Worm (Caenorhabditis elegans) whole organism, young adult: Measurements from ENCODE around the gene E02H9.6.

ENCODE experiments used
- B0261.1 ChIP-seq: sonication (generic microtip); optimal IDR thresholded peaks from 2 replicates; lab custom pipeline; 2016; ENCODE audit warnings: mild to moderate bottlenecking, missing genetic modification characterization, moderate library complexity, missing compliant biosample characterization
- B0336.3 ChIP-seq: fragments of 200-800 bp; sonication (Bioruptor generic); IDR thresholded peaks from 2 replicates; pipeline ENCODE4 v1.3.6; 2022; ENCODE audit warnings: missing genetic modification characterization, missing compliant biosample characterization
- F37B4.10 ChIP-seq: fragments of 200-800 bp; sonication (Bioruptor generic); IDR thresholded peaks from 2 replicates; pipeline ENCODE4 v1.3.6; 2022; ENCODE audit warnings: missing genetic modification characterization, missing compliant biosample characterization
- F39B2.1 ChIP-seq: fragments of 200-800 bp; sonication (Bioruptor generic); IDR thresholded peaks from 2 replicates; pipeline ENCODE4 v1.3.6; 2022; ENCODE audit warnings: missing genetic modification reagents, missing genetic modification characterization, missing compliant biosample characterization
- F49E8.2 ChIP-seq: sonication (generic microtip); optimal IDR thresholded peaks from 3 replicates; lab custom pipeline; 2017; ENCODE audit warnings: missing genetic modification characterization, mild to moderate bottlenecking, missing compliant biosample characterization, antibody characterized with exemption, moderate library complexity; ENCODE audit not compliant: insufficient read depth
- F55B11.4 ChIP-seq: sonication (generic microtip); optimal IDR thresholded peaks from 2 replicates; lab custom pipeline; 2016; ENCODE audit warnings: missing compliant biosample characterization, missing genetic modification characterization, borderline replicate concordance; ENCODE audit not compliant: insufficient read depth
- F57C9.4 ChIP-seq: sonication (generic microtip); optimal IDR thresholded peaks from 2 replicates; lab custom pipeline; 2017; ENCODE audit warnings: mild to moderate bottlenecking, missing genetic modification characterization, missing compliant biosample characterization
- K12H6.12 ChIP-seq: fragments of 200-800 bp; sonication (Bioruptor generic); optimal IDR thresholded peaks from 2 replicates; lab custom pipeline; 2018; ENCODE audit warnings: mild to moderate bottlenecking, missing genetic modification characterization, missing compliant biosample characterization
- Y53F4B.3 ChIP-seq: fragments of 200-800 bp; sonication (Bioruptor generic); IDR thresholded peaks from 2 replicates; pipeline ENCODE4 v1.3.6; 2022; ENCODE audit warnings: missing genetic modification reagents, missing genetic modification characterization, missing compliant biosample characterization
- Y56A3A.18 ChIP-seq: fragments of 200-800 bp; sonication (Bioruptor generic); IDR thresholded peaks from 2 replicates; pipeline ENCODE4 v1.3.6; 2022; ENCODE audit warnings: missing genetic modification reagents, missing genetic modification characterization, missing compliant biosample characterization
- Y79H2A.3 ChIP-seq: fragments of 200-800 bp; sonication (Bioruptor generic); conservative IDR thresholded peaks from 2 replicates; pipeline ENCODE4 v1.3.6; 2022; ENCODE audit warnings: missing genetic modification reagents, missing genetic modification characterization, missing compliant biosample characterization
- ama-1 ChIP-seq, 3 experiments: fragments of 150-350 bp in 1 of 3; sonication (generic microtip) in 2 of 3; optimal IDR thresholded peaks; 2 replicates each; lab custom pipeline; 2014 to 2018; ENCODE audit warnings: missing biosample characterization in 2 of 3, missing genetic modification characterization in 2 of 3, missing genetic modification reagents in 2 of 3
- attf-5 ChIP-seq: fragments of 200-800 bp; sonication (Bioruptor generic); optimal IDR thresholded peaks from 2 replicates; lab custom pipeline; 2018; ENCODE audit warnings: mild to moderate bottlenecking, missing genetic modification characterization, missing compliant biosample characterization
- bed-1 ChIP-seq: fragments of 200-800 bp; sonication (Bioruptor generic); IDR thresholded peaks from 2 replicates; pipeline ENCODE4 v1.3.6; 2022; ENCODE audit warnings: missing genetic modification reagents, missing genetic modification characterization, missing compliant biosample characterization
- ceh-27 ChIP-seq: fragments of 200-800 bp; sonication (Bioruptor generic); optimal IDR thresholded peaks from 2 replicates; lab custom pipeline; 2018; ENCODE audit warnings: mild to moderate bottlenecking, missing genetic modification characterization, moderate library complexity, missing compliant biosample characterization
- ceh-40 ChIP-seq: fragments of 200-800 bp; sonication (Bioruptor generic); IDR thresholded peaks from 2 replicates; pipeline ENCODE4 v1.3.6; 2022; ENCODE audit warnings: missing genetic modification characterization, missing compliant biosample characterization
- ceh-58 ChIP-seq: fragments of 200-800 bp; sonication (Bioruptor generic); IDR thresholded peaks from 2 replicates; pipeline ENCODE4 v1.3.6; 2022; ENCODE audit warnings: missing genetic modification characterization, missing compliant biosample characterization
- dox-1 ChIP-seq: fragments of 200-800 bp; sonication (Bioruptor generic); IDR thresholded peaks from 2 replicates; pipeline ENCODE4 v1.3.6; 2022; ENCODE audit warnings: missing genetic modification reagents, missing genetic modification characterization, missing compliant biosample characterization
- efl-1 ChIP-seq: fragments of 150-350 bp; optimal IDR thresholded peaks from 2 replicates; lab custom pipeline; 2014; ENCODE audit warnings: missing biosample characterization, missing genetic modification reagents, missing genetic modification characterization
- let-526 ChIP-seq: fragments of 200-800 bp; sonication (Bioruptor generic); IDR thresholded peaks from 2 replicates; pipeline ENCODE4 v1.3.6; 2022; ENCODE audit warnings: missing genetic modification reagents, missing genetic modification characterization, missing compliant biosample characterization
- let-607 ChIP-seq, 2 experiments: fragments of 200-800 bp in 1 of 2; sonication (Bioruptor generic) in 1 of 2; sonication (generic microtip) in 1 of 2; optimal IDR thresholded peaks; 2 replicates each; lab custom pipeline; 2016 to 2018; ENCODE audit warnings: mild to moderate bottlenecking in 2 of 2, missing compliant biosample characterization in 2 of 2, missing genetic modification characterization in 2 of 2, moderate library complexity in 2 of 2, missing genotype in 1 of 2
- lin-35 ChIP-seq, 3 experiments: fragments of 150-350 bp in 2 of 3; sonication (generic microtip) in 1 of 3; optimal IDR thresholded peaks; 2 replicates each; lab custom pipeline; 2014 to 2018; ENCODE audit warnings: missing biosample characterization in 3 of 3, missing genetic modification characterization in 3 of 3, missing genetic modification reagents in 3 of 3
- lin-40 ChIP-seq: sonication (generic microtip); optimal IDR thresholded peaks from 2 replicates; lab custom pipeline; 2016; ENCODE audit warnings: missing genetic modification characterization, mild to moderate bottlenecking, missing compliant biosample characterization, missing genotype, missing genetic modification reagents
- lin-54 ChIP-seq: fragments of 200-800 bp; sonication (Bioruptor generic); optimal IDR thresholded peaks from 2 replicates; lab custom pipeline; 2018; ENCODE audit warnings: mild to moderate bottlenecking, missing genetic modification characterization, missing compliant biosample characterization
- lsl-1 ChIP-seq: fragments of 200-800 bp; sonication (Bioruptor generic); optimal IDR thresholded peaks from 2 replicates; lab custom pipeline; 2018; ENCODE audit warnings: mild to moderate bottlenecking, missing genetic modification characterization, moderate library complexity, missing compliant biosample characterization
- madf-10 ChIP-seq: sonication (generic microtip); optimal IDR thresholded peaks from 2 replicates; lab custom pipeline; 2016; ENCODE audit warnings: mild to moderate bottlenecking, missing genetic modification characterization, missing compliant biosample characterization
- madf-8 ChIP-seq: fragments of 200-800 bp; sonication (Bioruptor generic); conservative IDR thresholded peaks from 2 replicates; pipeline ENCODE4 v1.3.6; 2022; ENCODE audit warnings: missing genetic modification reagents, missing genetic modification characterization, missing compliant biosample characterization
- mxl-1 ChIP-seq: sonication (generic microtip); optimal IDR thresholded peaks from 2 replicates; lab custom pipeline; 2016; ENCODE audit warnings: missing genetic modification characterization, missing compliant biosample characterization
- nfya-1 ChIP-seq: sonication (generic microtip); optimal IDR thresholded peaks from 2 replicates; lab custom pipeline; 2017; ENCODE audit warnings: antibody characterized with exemption, missing compliant biosample characterization, missing genetic modification characterization, borderline replicate concordance; ENCODE audit not compliant: insufficient read depth
- nfyb-1 ChIP-seq: fragments of 200-800 bp; sonication (Bioruptor generic); IDR thresholded peaks from 2 replicates; pipeline ENCODE4 v1.3.6; 2022; ENCODE audit warnings: missing genetic modification reagents, missing genetic modification characterization, missing compliant biosample characterization
- pbrm-1 ChIP-seq: fragments of 200-800 bp; sonication (Bioruptor generic); IDR thresholded peaks from 2 replicates; pipeline ENCODE4 v1.3.6; 2022; ENCODE audit warnings: missing genetic modification reagents, missing genetic modification characterization, missing compliant biosample characterization
- rcor-1 ChIP-seq: fragments of 200-800 bp; sonication (Bioruptor generic); IDR thresholded peaks from 2 replicates; pipeline ENCODE4 v1.3.6; 2022; ENCODE audit warnings: missing genetic modification reagents, missing genetic modification characterization, missing compliant biosample characterization
- snpc-4 ChIP-seq, 5 experiments: fragments of 150-350 bp in 1 of 5; sonication (generic microtip) in 4 of 5; optimal IDR thresholded peaks; 2 replicates each; lab custom pipeline; 2014 to 2018; ENCODE audit warnings: missing genetic modification characterization in 5 of 5, missing biosample characterization in 3 of 5, antibody characterized with exemption in 2 of 5, mild to moderate bottlenecking in 2 of 5, missing compliant biosample characterization in 2 of 5, missing genotype in 2 of 5, moderate library complexity in 2 of 5, missing genetic modification reagents in 1 of 5
- sptf-2 ChIP-seq: fragments of 200-800 bp; sonication (Bioruptor generic); optimal IDR thresholded peaks from 2 replicates; lab custom pipeline; 2018; ENCODE audit warnings: mild to moderate bottlenecking, missing genetic modification characterization, missing compliant biosample characterization
- tbp1 ChIP-seq: fragments of 200-800 bp; sonication (Bioruptor generic); optimal IDR thresholded peaks from 2 replicates; lab custom pipeline; 2018; ENCODE audit warnings: mild to moderate bottlenecking, missing genetic modification characterization, missing compliant biosample characterization
- xnd-1 ChIP-seq: sonication (generic microtip); optimal IDR thresholded peaks from 2 replicates; lab custom pipeline; 2016; ENCODE audit warnings: missing genotype, missing genetic modification reagents, missing genetic modification characterization, missing compliant biosample characterization
- zim-3 ChIP-seq: sonication (generic microtip); optimal IDR thresholded peaks from 2 replicates; lab custom pipeline; 2017; ENCODE audit warnings: mild to moderate bottlenecking, missing genetic modification characterization, moderate library complexity, missing compliant biosample characterization
- ztf-25 ChIP-seq: fragments of 200-800 bp; sonication (Bioruptor generic); IDR thresholded peaks from 2 replicates; pipeline ENCODE4 v1.3.6; 2022; ENCODE audit warnings: missing genetic modification reagents, missing genetic modification characterization, missing compliant biosample characterization
- ztf-6 ChIP-seq: fragments of 200-800 bp; sonication (Bioruptor generic); IDR thresholded peaks from 2 replicates; pipeline ENCODE4 v1.3.6; 2022; ENCODE audit warnings: missing genetic modification reagents, missing genetic modification characterization, missing compliant biosample characterization

E02H9.6 gene

DNA sequence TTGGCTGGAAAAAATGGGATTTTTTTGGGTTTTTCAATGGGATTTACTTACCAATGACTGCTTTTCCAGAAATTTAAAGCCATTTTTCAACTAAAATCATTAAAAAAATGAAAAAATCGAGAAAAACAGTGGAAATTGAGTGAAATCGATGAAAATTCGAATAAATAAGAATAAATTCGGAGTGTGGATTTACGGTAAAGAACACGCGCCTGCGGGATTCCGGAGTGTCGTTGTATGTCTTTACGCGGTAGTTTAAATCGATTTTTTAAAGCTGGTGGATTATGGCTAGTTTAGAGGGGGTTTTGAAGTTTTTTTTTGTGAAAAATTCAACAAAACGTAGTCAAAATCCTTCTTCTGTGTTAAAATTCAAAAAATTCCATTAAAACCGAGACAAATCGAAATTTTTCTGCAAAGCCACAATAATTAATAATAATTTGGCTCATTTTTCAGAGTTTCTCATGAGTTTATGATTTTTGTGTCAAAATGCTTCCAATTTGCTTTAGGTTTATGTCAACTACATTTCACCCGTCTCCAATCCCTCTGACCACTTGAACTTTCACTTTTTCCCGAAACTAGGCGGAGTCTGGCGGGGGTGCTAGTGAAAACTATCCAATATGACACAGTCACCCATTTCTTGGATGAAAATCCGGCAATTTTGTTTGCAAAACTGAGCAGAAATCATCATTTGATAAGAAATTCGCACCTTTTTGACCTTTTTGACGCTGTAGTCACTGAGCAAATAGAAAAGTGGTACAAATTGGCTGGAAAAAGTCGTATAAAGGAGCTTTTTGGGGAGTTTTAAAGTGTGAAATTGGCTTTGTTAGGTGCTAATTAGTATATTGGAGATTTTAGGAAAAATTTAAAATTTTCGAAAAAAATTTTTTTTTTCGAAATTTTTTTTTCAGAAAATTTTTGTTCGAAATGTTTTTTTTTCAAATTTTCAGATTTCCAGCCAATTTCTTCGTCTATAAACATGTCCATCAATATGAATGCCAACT lies 34.5 kb upstream of the E02H9.6 start, which contains the start of the genes cic-1 and strm-1 (continued):
- TF ChIP-seq Y56A3A.18 (GFP tag; lab: Robert Waterston, UW) = no peak
- TF ChIP-seq let-607 (tag; optimal IDR thresholded peaks at IDR 0.05; lab: Kevin White, UChicago) = no peak
- TF ChIP-seq ztf-6 (GFP tag; lab: Robert Waterston, UW) = no peak
- no peak for TF ChIP-seq mxl-1 (tag; lab: Kevin White, UChicago)
- no peak for TF ChIP-seq madf-8 (GFP tag; lab: Robert Waterston, UW)
- no peak for TF ChIP-seq Y79H2A.3 (GFP tag; lab: Robert Waterston, UW)
- no peak for TF ChIP-seq zim-3 (tag; lab: Kevin White, UChicago)
- TF ChIP-seq bed-1 (GFP tag; lab: Robert Waterston, UW) = no peak
- peak; percentile 17 for TF ChIP-seq lsl-1 (GFP tag; lab: Kevin White, UChicago)
- no peak for TF ChIP-seq xnd-1 (tag; lab: Kevin White, UChicago)
- peak in 2 of 3 experiments; percentile 5 to 72 for TF ChIP-seq lin-35 (GFP tag; optimal IDR thresholded peaks at IDR 0.05; lab: Kevin White, UChicago)
- TF ChIP-seq F39B2.1 = no peak

DNA sequence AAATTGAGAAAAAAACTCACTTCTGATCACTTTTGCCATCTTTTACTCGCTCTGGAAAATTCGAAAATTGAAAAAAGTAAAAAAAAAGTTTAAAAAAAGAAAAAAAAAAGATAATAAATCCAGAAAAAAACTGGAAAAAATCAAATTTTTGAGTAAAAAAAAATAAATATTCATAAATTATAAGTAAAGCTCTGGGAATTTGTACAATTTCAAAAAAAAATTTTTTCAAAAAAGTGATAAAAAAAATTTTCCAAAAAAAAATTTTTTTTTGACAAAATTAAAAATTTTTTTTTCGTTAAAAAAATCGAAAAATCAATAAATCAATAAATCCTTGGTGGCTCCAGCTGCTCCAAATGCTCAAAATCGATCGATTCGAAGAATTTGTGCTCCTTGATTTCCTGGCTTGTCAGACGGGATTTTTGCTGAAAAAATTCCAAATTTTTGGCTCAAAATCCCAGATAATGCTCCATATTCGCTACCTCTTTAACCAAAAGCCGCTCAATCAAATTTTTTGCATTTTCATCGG lies 24.9 kb upstream of the E02H9.6 start, which contains the start of gene mrpl-30:
Gene mrpl-30 (minus strand): TSS at position 51 of the 526 bp plus-strand sequence.
- TF ChIP-seq lin-54 (GFP tag; lab: Kevin White, UChicago) = no peak
- no peak for TF ChIP-seq madf-10 (tag; lab: Kevin White, UChicago)
- TF ChIP-seq ceh-58 (GFP tag; lab: Robert Waterston, UW) = no peak
- no peak for TF ChIP-seq ztf-25
- no peak for TF ChIP-seq attf-5 (GFP tag; lab: Kevin White, UChicago)
- TF ChIP-seq let-526 (GFP tag; lab: Robert Waterston, UW) = no peak
- TF ChIP-seq rcor-1 (GFP tag; lab: Robert Waterston, UW) = no peak
- no peak for TF ChIP-seq dox-1 (GFP tag; lab: Robert Waterston, UW)
- no peak for TF ChIP-seq ama-1 (optimal IDR thresholded peaks at IDR 0.05; lab: Kevin White, UChicago)
- no peak for TF ChIP-seq ama-1 (GFP tag; optimal IDR thresholded peaks at IDR 0.05; lab: Kevin White, UChicago)
- no peak for TF ChIP-seq nfyb-1

DNA sequence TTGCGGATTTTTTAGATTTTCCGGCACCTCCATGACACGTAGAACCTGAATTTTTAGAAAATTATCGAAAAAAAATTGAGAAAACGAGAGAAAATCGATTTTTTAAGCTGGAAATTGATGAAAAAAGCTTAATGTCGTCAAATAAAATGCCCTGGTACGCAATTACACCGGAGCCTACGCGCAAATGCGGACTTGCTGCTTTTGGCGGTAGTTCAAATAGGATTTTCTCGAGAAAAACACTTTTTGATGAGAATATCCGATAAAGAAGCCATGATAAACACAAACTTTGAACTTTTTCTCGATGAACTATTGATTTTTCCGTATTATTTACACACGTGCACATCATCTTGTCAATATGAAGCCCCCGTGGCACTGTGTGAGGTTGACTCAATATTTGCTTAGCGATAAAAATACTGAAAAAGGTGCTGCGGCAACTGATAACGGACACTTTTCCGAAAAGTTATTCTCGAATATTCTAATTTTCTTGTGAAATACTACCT lies 17.7 kb upstream of the E02H9.6 start, which contains the start of the genes W04B5.5 and W04B5.3:
Gene W04B5.5 (minus strand): TSS at position 51 of the 500 bp plus-strand sequence.
Gene W04B5.3 (plus strand): TSS at position 356 of the 500 bp plus-strand sequence.
- no peak for TF ChIP-seq ceh-40 (GFP tag; lab: Robert Waterston, UW)
- no peak for TF ChIP-seq Y53F4B.3
- no peak for TF ChIP-seq ama-1 (optimal IDR thresholded peaks at IDR 0.05; lab: Kevin White, UChicago)
- TF ChIP-seq ama-1 (GFP tag; optimal IDR thresholded peaks at IDR 0.05; lab: Kevin White, UChicago) = no peak
- TF ChIP-seq madf-8 (GFP tag; lab: Robert Waterston, UW) = no peak
- no peak for TF ChIP-seq F37B4.10 (GFP tag; lab: Robert Waterston, UW)
- TF ChIP-seq F55B11.4 = no peak
- peak; percentile 60; the same call in 1 of the 2 replicates for TF ChIP-seq pbrm-1 (GFP tag; lab: Robert Waterston, UW)
- TF ChIP-seq lin-40 (tag; lab: Kevin White, UChicago) = peak; percentile 34
- TF ChIP-seq ztf-25 = no peak
- no peak for TF ChIP-seq sptf-2 (GFP tag; lab: Kevin White, UChicago)
- no peak for TF ChIP-seq Y79H2A.3 (GFP tag; lab: Robert Waterston, UW)
- no peak for TF ChIP-seq B0336.3 (GFP tag; lab: Robert Waterston, UW)
- TF ChIP-seq K12H6.12 (tag; lab: Kevin White, UChicago) = no peak
- peak; percentile 31 for TF ChIP-seq tbp1 (GFP tag; lab: Kevin White, UChicago)
- TF ChIP-seq efl-1 (GFP tag; lab: Kevin White, UChicago) = peak; percentile 82
- no peak for TF ChIP-seq F57C9.4
- TF ChIP-seq B0261.1 (tag; lab: Kevin White, UChicago) = no peak
- TF ChIP-seq nfya-1 (tag; lab: Kevin White, UChicago) = no peak
- no peak for TF ChIP-seq ceh-27 (GFP tag; lab: Kevin White, UChicago)
- no peak for TF ChIP-seq F49E8.2 (tag; lab: Kevin White, UChicago)
- TF ChIP-seq snpc-4 (GFP tag; optimal IDR thresholded peaks at IDR 0.05; lab: Kevin White, UChicago) = no peak
- TF ChIP-seq snpc-4 (tag; optimal IDR thresholded peaks at IDR 0.05; lab: Kevin White, UChicago) = peak in 1 of 4 experiments; percentile 0
- peak in 2 of 3 experiments; percentile 68 to 82 for TF ChIP-seq lin-35 (GFP tag; optimal IDR thresholded peaks at IDR 0.05; lab: Kevin White, UChicago)
